Worm (Caenorhabditis elegans): Measurements from ENCODE around the gene C33D9.8.

C33D9.8 gene

DNA sequence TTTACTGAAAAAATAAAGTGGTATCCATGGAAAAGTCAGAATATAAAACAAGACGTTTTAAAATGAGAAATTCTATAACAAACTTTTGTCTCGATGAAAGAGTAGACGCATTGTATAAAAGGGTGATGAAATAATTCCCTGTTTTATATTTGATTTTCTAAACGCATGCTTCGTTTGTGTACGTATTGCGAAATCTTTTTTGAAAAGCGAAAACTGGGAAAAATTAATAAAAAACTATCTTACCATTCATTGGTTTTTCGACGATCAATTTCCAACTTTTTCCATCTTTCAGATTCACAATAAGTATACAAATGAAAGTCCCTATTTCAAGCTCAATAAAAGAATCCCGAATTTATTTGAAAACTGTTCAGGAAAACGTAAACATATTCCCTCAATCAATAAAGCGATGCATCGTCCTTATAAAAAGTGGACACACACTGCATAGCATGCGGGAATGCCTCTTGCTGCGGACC, 1.7 kb downstream of the C33D9.8 start, which contains the start of gene C33D9.13:
Gene C33D9.13 (minus strand): TSS at position 423 of the 473 bp plus-strand sequence.
- TF ChIP-seq nfya-1 (tag; optimal IDR thresholded peaks at IDR 0.05; ENCODE audit: insufficient read depth) (no peak), ceh-28 (tag; optimal IDR thresholded peaks at IDR 0.05) (peak; percentile 1), pha-4 (tag; optimal IDR thresholded peaks at IDR 0.05) (peak; percentile 21)

DNA sequence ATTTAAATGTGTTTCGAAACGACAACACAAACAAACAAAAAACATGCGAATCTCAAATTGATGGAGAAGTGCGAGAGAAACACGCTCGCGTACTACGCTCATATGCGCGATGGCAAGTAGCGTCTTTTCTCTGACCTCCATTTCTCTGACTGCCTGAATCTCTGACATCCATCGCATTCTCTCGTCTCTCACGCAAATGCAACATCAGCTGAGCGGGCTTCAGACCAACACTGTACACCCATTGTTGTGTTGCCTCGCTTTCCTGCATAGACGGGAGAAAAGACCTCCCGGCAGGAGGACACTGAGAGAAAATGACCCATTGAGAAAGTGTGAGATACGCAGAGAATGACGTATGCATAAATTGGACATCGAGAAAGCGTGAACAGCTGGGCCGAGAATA, 4.4 kb downstream of the C33D9.8 start:
- TF ChIP-seq ceh-28 (tag; optimal IDR thresholded peaks at IDR 0.05), result peak; percentile 69
- no peak for TF ChIP-seq ztf-11 (tag; optimal IDR thresholded peaks at IDR 0.05)
- peak; percentile 93 for TF ChIP-seq lin-39 (tag; optimal IDR thresholded peaks at IDR 0.05)
- peak; percentile 41 for TF ChIP-seq elt-1 (tag; optimal IDR thresholded peaks at IDR 0.05)
- peak; percentile 23 for TF ChIP-seq snpc-4 (tag; optimal IDR thresholded peaks at IDR 0.05)
- peak; percentile 95 for TF ChIP-seq nhr-25 (tag; optimal IDR thresholded peaks at IDR 0.05)
- TF ChIP-seq ceh-9 (tag; optimal IDR thresholded peaks at IDR 0.05), result no peak
- TF ChIP-seq fkh-2 (tag; optimal IDR thresholded peaks at IDR 0.05), result no peak
- no peak for TF ChIP-seq fos-1 (tag; optimal IDR thresholded peaks at IDR 0.05)
- no peak for TF ChIP-seq ceh-16 (tag; optimal IDR thresholded peaks at IDR 0.05)
- no peak for TF ChIP-seq ZK546.5 (tag; optimal IDR thresholded peaks at IDR 0.05)
- TF ChIP-seq nhr-23 (tag; optimal IDR thresholded peaks at IDR 0.05), result peak; percentile 91
- TF ChIP-seq nhr-43 (tag; optimal IDR thresholded peaks at IDR 0.05; ENCODE audit: poor library complexity, severe bottlenecking), result peak; percentile 53
- TF ChIP-seq unc-39 (tag; optimal IDR thresholded peaks at IDR 0.05), result no peak
- peak; percentile 14 for TF ChIP-seq lin-15B (tag; optimal IDR thresholded peaks at IDR 0.05)
- TF ChIP-seq lsy-12 (tag; optimal IDR thresholded peaks at IDR 0.05), result peak; percentile 43
- no peak for TF ChIP-seq ceh-82 (tag; optimal IDR thresholded peaks at IDR 0.05)
- TF ChIP-seq R02D3.7 (tag; optimal IDR thresholded peaks at IDR 0.05), result peak; percentile 38
- TF ChIP-seq egl-27 (tag; optimal IDR thresholded peaks at IDR 0.05), result peak; percentile 47
- no peak for TF ChIP-seq mml-1 (tag; optimal IDR thresholded peaks at IDR 0.05)
- peak; percentile 16 for TF ChIP-seq sea-2 (GFP tag; optimal IDR thresholded peaks at IDR 0.05)
- TF ChIP-seq nhr-237 (tag; optimal IDR thresholded peaks at IDR 0.05), result no peak
- no peak for TF ChIP-seq mdl-1 (tag; optimal IDR thresholded peaks at IDR 0.05)
- TF ChIP-seq pqm-1 (tag; optimal IDR thresholded peaks at IDR 0.05), result no peak
- no peak for TF ChIP-seq unc-62 (GFP tag; optimal IDR thresholded peaks at IDR 0.05)
- no peak for TF ChIP-seq eor-1 (tag; optimal IDR thresholded peaks at IDR 0.05)
- TF ChIP-seq elt-2 (tag; optimal IDR thresholded peaks at IDR 0.05), result peak; percentile 44
- peak; percentile 55 for TF ChIP-seq egl-5 (tag; optimal IDR thresholded peaks at IDR 0.05)
- no peak for TF ChIP-seq aly-2 (tag; optimal IDR thresholded peaks at IDR 0.05)
- peak; percentile 59 for TF ChIP-seq nfya-1 (tag; optimal IDR thresholded peaks at IDR 0.05; ENCODE audit: insufficient read depth)
- peak; percentile 59 for TF ChIP-seq jun-1 (tag; optimal IDR thresholded peaks at IDR 0.05)
- TF ChIP-seq pha-4 (tag; optimal IDR thresholded peaks at IDR 0.05), result peak; percentile 52
- TF ChIP-seq hmg-11 (tag; optimal IDR thresholded peaks at IDR 0.05), result peak; percentile 83
- TF ChIP-seq zag-1 (tag; optimal IDR thresholded peaks at IDR 0.05), result no peak

- TF ChIP-seq nhr-76 (tag; optimal IDR thresholded peaks at IDR 0.05), result no peak
- no peak for TF ChIP-seq unc-62 (GFP tag; optimal IDR thresholded peaks at IDR 0.05)
- TF ChIP-seq fos-1 (tag; optimal IDR thresholded peaks at IDR 0.05), result no peak
- no peak for TF ChIP-seq nhr-25 (tag; optimal IDR thresholded peaks at IDR 0.05)
- TF ChIP-seq lsy-12 (tag; optimal IDR thresholded peaks at IDR 0.05), result no peak
- no peak for TF ChIP-seq nhr-11 (tag; optimal IDR thresholded peaks at IDR 0.05)
- TF ChIP-seq tbx-2 (tag; optimal IDR thresholded peaks at IDR 0.05), result no peak
Measured at ce11 chrIV:8778045-8778444, 8.5 kb downstream of the C33D9.8 start, which contains the start of gene C33D9.6. TSS of gene C33D9.6 (minus strand) at chrIV:8778145.

ce11 chrIV:8772800-8773256, 13.7 kb downstream of the C33D9.8 start, which contains the start of gene F20C5.6:
TSS of gene F20C5.6 (minus strand) at chrIV:8773206.
- no peak for TF ChIP-seq aly-2 (tag; optimal IDR thresholded peaks at IDR 0.05)
- TF ChIP-seq ztf-4 (tag; optimal IDR thresholded peaks at IDR 0.05), result no peak
- no peak for TF ChIP-seq egl-27 (tag; optimal IDR thresholded peaks at IDR 0.05)
- TF ChIP-seq ceh-16 (tag; optimal IDR thresholded peaks at IDR 0.05), result no peak
- no peak for TF ChIP-seq elt-1 (tag; optimal IDR thresholded peaks at IDR 0.05)
- no peak for TF ChIP-seq ama-1 (optimal IDR thresholded peaks at IDR 0.05)
- TF ChIP-seq nhr-25 (tag; optimal IDR thresholded peaks at IDR 0.05), result no peak
- no peak for TF ChIP-seq hmg-11 (tag; optimal IDR thresholded peaks at IDR 0.05)
- no peak for TF ChIP-seq snpc-4 (tag; optimal IDR thresholded peaks at IDR 0.05)
